Worm (Caenorhabditis elegans): ENCODE results near the gene taf-7.1.

DNA sequence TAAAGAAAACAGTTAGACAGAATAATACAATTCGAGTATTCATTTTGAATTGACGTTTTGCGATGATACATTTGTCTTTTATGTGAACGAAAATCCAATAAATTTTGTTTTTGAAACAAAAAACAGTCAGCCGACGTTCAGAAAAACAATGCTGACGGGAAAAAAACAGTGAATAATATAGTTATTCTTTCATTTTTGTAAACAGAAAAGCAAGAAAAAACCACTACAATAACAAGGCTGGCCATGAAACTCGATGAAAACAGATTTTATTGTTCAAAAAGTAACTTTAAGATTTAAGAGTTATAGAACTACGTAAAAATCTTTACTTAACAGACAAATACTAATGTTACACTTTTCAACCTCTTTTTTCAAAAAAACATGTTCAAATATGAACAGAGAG is 12.8 kb upstream of the taf-7.1 start, which contains the start of gene F54F7.3:
- TF ChIP-seq lin-15B (tag; optimal IDR thresholded peaks at IDR 0.05), result no peak
- TF ChIP-seq Y116A8C.19 (tag; optimal IDR thresholded peaks at IDR 0.05; ENCODE audit: borderline replicate concordance), result no peak
- no peak for TF ChIP-seq hpl-2 (GFP tag; optimal IDR thresholded peaks at IDR 0.05)
- TF ChIP-seq egl-27 (tag; optimal IDR thresholded peaks at IDR 0.05), result no peak
- TF ChIP-seq nhr-11 (tag; optimal IDR thresholded peaks at IDR 0.05), result no peak
- no peak for TF ChIP-seq elt-3 (tag; optimal IDR thresholded peaks at IDR 0.05)
- no peak for TF ChIP-seq fkh-8 (tag; optimal IDR thresholded peaks at IDR 0.05)
- no peak for TF ChIP-seq unc-130 (tag; optimal IDR thresholded peaks at IDR 0.05)
- no peak for TF ChIP-seq nhr-20 (tag; optimal IDR thresholded peaks at IDR 0.05)
- TF ChIP-seq snpc-4 (tag; optimal IDR thresholded peaks at IDR 0.05), result no peak
- no peak for TF ChIP-seq lin-13 (GFP tag; optimal IDR thresholded peaks at IDR 0.05)
- no peak for TF ChIP-seq pax-3 (tag; optimal IDR thresholded peaks at IDR 0.05)
- no peak for TF ChIP-seq ztf-11 (tag; optimal IDR thresholded peaks at IDR 0.05)

Measured in whole organism, L1 larva.